Worm (Caenorhabditis elegans) whole organism, L1 larva: Measurements from ENCODE around the gene ZK1251.3.

ENCODE experiments used
- alr-1 ChIP-seq: fragments of 200-800 bp; sonication (Bioruptor generic); optimal IDR thresholded peaks from 2 replicates; lab custom pipeline; 2018; ENCODE audit warnings: borderline replicate concordance, mild to moderate bottlenecking, missing genetic modification characterization, missing compliant biosample characterization
- aly-2 ChIP-seq: fragments of 150-350 bp; optimal IDR thresholded peaks from 2 replicates; lab custom pipeline; 2014; ENCODE audit warnings: missing biosample characterization, missing genetic modification characterization
- elt-2 ChIP-seq: sonication (generic microtip); optimal IDR thresholded peaks from 2 replicates; lab custom pipeline; 2016; ENCODE audit warnings: missing genetic modification characterization, mild to moderate bottlenecking, inconsistent platforms, missing compliant biosample characterization, missing genetic modification reagents
- fkh-4 ChIP-seq: sonication (generic microtip); optimal IDR thresholded peaks from 2 replicates; lab custom pipeline; 2016; ENCODE audit warnings: missing compliant biosample characterization, missing genetic modification characterization, borderline replicate concordance
- fkh-8 ChIP-seq: sonication (generic microtip); optimal IDR thresholded peaks from 2 replicates; lab custom pipeline; 2016; ENCODE audit warnings: mild to moderate bottlenecking, missing genetic modification characterization, missing compliant biosample characterization
- isw-1 ChIP-seq: fragments of 200-800 bp; sonication (Bioruptor generic); IDR thresholded peaks from 2 replicates; pipeline ENCODE4 v1.3.6; 2022; ENCODE audit warnings: missing genetic modification characterization, missing compliant biosample characterization
- lsy-2 ChIP-seq, 2 experiments: fragments of 150-350 bp; optimal IDR thresholded peaks; 2 replicates each; lab custom pipeline; 2014; ENCODE audit warnings: missing biosample characterization in 2 of 2, missing genetic modification characterization in 2 of 2
- mef-2 ChIP-seq: fragments of 150-350 bp; optimal IDR thresholded peaks from 2 replicates; lab custom pipeline; 2014; ENCODE audit warnings: missing biosample characterization, missing genetic modification characterization
- mep-1 ChIP-seq: fragments of 150-350 bp; optimal IDR thresholded peaks from 2 replicates; lab custom pipeline; 2014; ENCODE audit warnings: missing biosample characterization, missing genetic modification characterization
- nhr-12 ChIP-seq: sonication (generic microtip); optimal IDR thresholded peaks from 2 replicates; lab custom pipeline; 2017; ENCODE audit warnings: missing biosample characterization, missing genetic modification characterization
- snpc-4 ChIP-seq: fragments of 150-350 bp; optimal IDR thresholded peaks from 2 replicates; lab custom pipeline; 2014; ENCODE audit warnings: missing biosample characterization, missing genetic modification characterization
- swsn-7 ChIP-seq: sonication (generic microtip); optimal IDR thresholded peaks from 2 replicates; lab custom pipeline; 2016; ENCODE audit warnings: missing genetic modification characterization, missing compliant biosample characterization
- unc-62 ChIP-seq: fragments of 150-350 bp; optimal IDR thresholded peaks from 2 replicates; lab custom pipeline; 2014; ENCODE audit warnings: missing biosample characterization, missing genetic modification reagents, missing genetic modification characterization

DNA sequence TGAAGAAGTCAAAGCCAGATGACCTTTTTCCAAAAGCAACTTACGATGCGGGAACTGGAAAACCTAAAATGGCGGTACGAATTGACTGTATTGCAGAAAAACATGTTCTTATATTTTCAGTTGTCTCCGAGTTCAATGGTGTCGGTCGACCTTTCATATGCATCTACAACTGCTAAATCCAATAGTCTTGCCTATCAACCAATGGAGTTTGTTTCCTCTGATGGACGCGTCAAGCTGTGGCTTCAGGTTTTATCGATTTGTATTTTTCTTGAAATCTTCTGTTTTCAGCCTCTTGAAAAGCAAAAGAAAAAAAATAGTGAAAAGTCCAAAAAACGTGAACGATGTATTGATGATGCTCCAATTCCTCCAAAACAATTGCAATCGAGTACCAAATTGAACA lies 30.8 kb downstream of the ZK1251.3 start:
- no peak for TF ChIP-seq elt-2 (tag; lab: Kevin White, UChicago)
- TF ChIP-seq mef-2 (tag; lab: Kevin White, UChicago) = no peak
- no peak for TF ChIP-seq fkh-8
- TF ChIP-seq nhr-12 (tag; lab: Kevin White, UChicago) = no peak
- no peak for TF ChIP-seq alr-1 (tag; lab: Kevin White, UChicago)
- no peak for TF ChIP-seq swsn-7 (tag; lab: Kevin White, UChicago)
- TF ChIP-seq snpc-4 (tag; lab: Kevin White, UChicago) = no peak
- TF ChIP-seq aly-2 = no peak
- no peak for TF ChIP-seq mep-1 (tag; lab: Kevin White, UChicago)
- TF ChIP-seq fkh-4 (tag; lab: Kevin White, UChicago) = no peak
- TF ChIP-seq unc-62 (GFP tag; lab: Kevin White, UChicago) = no peak
- TF ChIP-seq isw-1 (GFP tag; lab: Robert Waterston, UW) = no peak
- no peak for TF ChIP-seq lsy-2 (tag; optimal IDR thresholded peaks at IDR 0.05; lab: Kevin White, UChicago)
